Fruit fly (Drosophila melanogaster) whole organism, prepupa: ENCODE measurements around the gene CG10055.

Experiments
- Blimp-1 ChIP-seq: fragments of 200-800 bp; sonication (Bioruptor generic); optimal IDR thresholded peaks from 3 replicates; lab custom pipeline; 2017; ENCODE audit warnings: missing biosample characterization, missing genetic modification characterization, mild to moderate bottlenecking, moderate library complexity, missing genetic modification reagents
- CG10631 ChIP-seq: fragments of 200-800 bp; sonication (Bioruptor generic); optimal IDR thresholded peaks from 2 replicates; lab custom pipeline; 2016; ENCODE audit warnings: missing biosample characterization, missing genetic modification characterization
- CG10669 ChIP-seq: fragments of 200-800 bp; sonication (Bioruptor generic); optimal IDR thresholded peaks from 3 replicates; lab custom pipeline; 2018; ENCODE audit warnings: missing biosample characterization, mild to moderate bottlenecking, missing genetic modification characterization, moderate library complexity
- CG11294 ChIP-seq: fragments of 200-800 bp; sonication (Bioruptor generic); IDR thresholded peaks from 2 replicates; pipeline ENCODE4 v1.3.6; 2022; ENCODE audit warnings: missing biosample characterization, missing genetic modification characterization
- CG11762 ChIP-seq: fragments of 200-800 bp; sonication (Bioruptor generic); optimal IDR thresholded peaks from 3 replicates; lab custom pipeline; 2016; ENCODE audit warnings: missing biosample characterization, missing genetic modification characterization; ENCODE audit not compliant: insufficient read depth
- CG11902 ChIP-seq: fragments of 200-800 bp; sonication (Bioruptor generic); optimal IDR thresholded peaks from 3 replicates; lab custom pipeline; 2016; ENCODE audit warnings: missing biosample characterization, missing genetic modification characterization
- CG1621 ChIP-seq: fragments of 200-800 bp; sonication (Bioruptor generic); optimal IDR thresholded peaks from 3 replicates; lab custom pipeline; 2018; ENCODE audit warnings: missing biosample characterization, mild to moderate bottlenecking, missing genetic modification characterization
- CG16779 ChIP-seq: fragments of 200-800 bp; sonication (Bioruptor generic); optimal IDR thresholded peaks from 3 replicates; lab custom pipeline; 2017; ENCODE audit warnings: missing biosample characterization, mild to moderate bottlenecking, missing genetic modification characterization
- CG3032 ChIP-seq: fragments of 200-800 bp; optimal IDR thresholded peaks from 2 replicates; lab custom pipeline; 2019; ENCODE audit warnings: missing biosample characterization, mild to moderate bottlenecking, missing genetic modification characterization, moderate library complexity
- CG31627 ChIP-seq: fragments of 200-800 bp; sonication (Bioruptor generic); optimal IDR thresholded peaks from 3 replicates; lab custom pipeline; 2016; ENCODE audit warnings: missing biosample characterization, missing genetic modification characterization
- CG34406 ChIP-seq: fragments of 200-800 bp; sonication (Bioruptor generic); optimal IDR thresholded peaks from 3 replicates; lab custom pipeline; 2016; ENCODE audit warnings: missing biosample characterization, missing genetic modification characterization
- CG3919 ChIP-seq: fragments of 200-800 bp; sonication (Bioruptor generic); optimal IDR thresholded peaks from 3 replicates; lab custom pipeline; 2016; ENCODE audit warnings: missing biosample characterization, missing genetic modification characterization
- CG4318 ChIP-seq: fragments of 200-800 bp; sonication (Bioruptor generic); optimal IDR thresholded peaks from 3 replicates; lab custom pipeline; 2017; ENCODE audit warnings: missing biosample characterization, mild to moderate bottlenecking, missing genetic modification characterization
- CG6163 ChIP-seq: fragments of 200-800 bp; sonication (Bioruptor generic); IDR thresholded peaks from 3 replicates; pipeline ENCODE4 v1.3.6; 2022; ENCODE audit warnings: missing biosample characterization, missing genetic modification characterization
- CG6276 ChIP-seq: fragments of 200-800 bp; sonication (Bioruptor generic); optimal IDR thresholded peaks from 2 replicates; lab custom pipeline; 2017; ENCODE audit warnings: missing biosample characterization, mild to moderate bottlenecking, missing genetic modification characterization
- CG6792 ChIP-seq: fragments of 200-800 bp; sonication (Bioruptor generic); optimal IDR thresholded peaks from 3 replicates; lab custom pipeline; 2016; ENCODE audit warnings: missing biosample characterization, missing genetic modification characterization
- CG6808 ChIP-seq: fragments of 200-800 bp; sonication (Bioruptor generic); optimal IDR thresholded peaks from 3 replicates; lab custom pipeline; 2017; ENCODE audit warnings: missing biosample characterization, missing genetic modification characterization, mild to moderate bottlenecking, moderate library complexity, missing genetic modification reagents
- CG6854 ChIP-seq: fragments of 200-800 bp; sonication (Bioruptor generic); optimal IDR thresholded peaks from 2 replicates; lab custom pipeline; 2017; ENCODE audit warnings: missing biosample characterization, mild to moderate bottlenecking, missing genetic modification characterization
- CG7368 ChIP-seq: fragments of 200-800 bp; sonication (Bioruptor generic); optimal IDR thresholded peaks from 3 replicates; lab custom pipeline; 2016; ENCODE audit warnings: missing biosample characterization, missing genetic modification characterization
- CG8119 ChIP-seq: fragments of 200-800 bp; sonication (Bioruptor generic); IDR thresholded peaks from 3 replicates; pipeline ENCODE4 v1.3.6; 2022; ENCODE audit warnings: missing biosample characterization, missing genetic modification characterization
- CG8319 ChIP-seq: fragments of 200-800 bp; sonication (Bioruptor generic); optimal IDR thresholded peaks from 3 replicates; lab custom pipeline; 2016; ENCODE audit warnings: missing biosample characterization, missing genetic modification characterization
- CG8632 ChIP-seq: fragments of 200-800 bp; sonication (Bioruptor generic); optimal IDR thresholded peaks from 3 replicates; lab custom pipeline; 2016; ENCODE audit warnings: missing biosample characterization, missing genetic modification characterization
- Eip75B ChIP-seq: fragments of 200-800 bp; sonication (Bioruptor generic); optimal IDR thresholded peaks from 3 replicates; lab custom pipeline; 2016; ENCODE audit warnings: missing biosample characterization, missing genetic modification characterization
- Eip78C ChIP-seq: fragments of 200-800 bp; sonication (Bioruptor generic); peaks from one replicate; lab custom pipeline; 2016; ENCODE audit warnings: missing biosample characterization, missing genetic modification characterization
- Eip93F ChIP-seq: fragments of 200-800 bp; sonication (Bioruptor generic); optimal IDR thresholded peaks from 2 replicates; lab custom pipeline; 2016; ENCODE audit warnings: missing biosample characterization, mild to moderate bottlenecking, missing genetic modification characterization
- Ets21C ChIP-seq: fragments of 200-800 bp; sonication (Bioruptor generic); optimal IDR thresholded peaks from 3 replicates; lab custom pipeline; 2016; ENCODE audit warnings: missing biosample characterization, missing genetic modification characterization
- Ets96B ChIP-seq: fragments of 200-800 bp; optimal IDR thresholded peaks from 2 replicates; lab custom pipeline; 2019; ENCODE audit warnings: missing biosample characterization, mild to moderate bottlenecking, missing genetic modification characterization, moderate library complexity
- Gug ChIP-seq: fragments of 200-800 bp; sonication (Bioruptor generic); IDR thresholded peaks from 2 replicates; pipeline ENCODE4 v1.3.6; 2022; ENCODE audit warnings: missing biosample characterization, missing genetic modification characterization
- Hr4 ChIP-seq: fragments of 200-800 bp; sonication (Bioruptor generic); optimal IDR thresholded peaks from 3 replicates; lab custom pipeline; 2016; ENCODE audit warnings: missing biosample characterization, missing genetic modification characterization
- OdsH ChIP-seq: fragments of 200-800 bp; sonication (Bioruptor generic); optimal IDR thresholded peaks from 3 replicates; lab custom pipeline; 2016; ENCODE audit warnings: missing biosample characterization, missing genetic modification characterization
- Smox ChIP-seq: fragments of 200-800 bp; sonication (Bioruptor generic); optimal IDR thresholded peaks from 3 replicates; lab custom pipeline; 2016; ENCODE audit warnings: missing biosample characterization, missing genetic modification characterization
- Sox102F ChIP-seq: fragments of 200-800 bp; sonication (Bioruptor generic); optimal IDR thresholded peaks from 2 replicates; lab custom pipeline; 2016; ENCODE audit warnings: missing biosample characterization, mild to moderate bottlenecking, missing genetic modification characterization
- Sox14 ChIP-seq: fragments of 200-800 bp; sonication (Bioruptor generic); optimal IDR thresholded peaks from 3 replicates; lab custom pipeline; 2016; ENCODE audit warnings: missing biosample characterization, missing genetic modification characterization
- achi ChIP-seq: fragments of 200-800 bp; sonication (Bioruptor generic); optimal IDR thresholded peaks from 3 replicates; lab custom pipeline; 2016; ENCODE audit warnings: missing biosample characterization, missing genetic modification characterization
- acj6 ChIP-seq: fragments of 200-800 bp; sonication (Bioruptor generic); optimal IDR thresholded peaks from 3 replicates; lab custom pipeline; 2016; ENCODE audit warnings: missing biosample characterization, missing genetic modification characterization
- cyc ChIP-seq: fragments of 200-800 bp; sonication (Bioruptor generic); optimal IDR thresholded peaks from 3 replicates; lab custom pipeline; 2016; ENCODE audit warnings: missing biosample characterization, missing genetic modification characterization
- dac ChIP-seq: fragments of 200-800 bp; sonication (Bioruptor generic); optimal IDR thresholded peaks from 2 replicates; lab custom pipeline; 2017; ENCODE audit warnings: missing biosample characterization, mild to moderate bottlenecking, missing genetic modification characterization
- dsx ChIP-seq: fragments of 200-800 bp; optimal IDR thresholded peaks from 3 replicates; lab custom pipeline; 2019; ENCODE audit warnings: missing biosample characterization, mild to moderate bottlenecking, missing genetic modification characterization, moderate library complexity; ENCODE audit not compliant: poor library complexity, severe bottlenecking
- eg ChIP-seq: fragments of 200-800 bp; sonication (Bioruptor generic); IDR thresholded peaks from 3 replicates; pipeline ENCODE4 v1.3.6; 2022; ENCODE audit warnings: missing biosample characterization, missing genetic modification characterization
- esn ChIP-seq: fragments of 200-800 bp; sonication (Bioruptor generic); optimal IDR thresholded peaks from 2 replicates; lab custom pipeline; 2016; ENCODE audit warnings: missing biosample characterization, mild to moderate bottlenecking, missing genetic modification characterization, moderate library complexity
- fd59A ChIP-seq: fragments of 200-800 bp; sonication (Bioruptor generic); optimal IDR thresholded peaks from 2 replicates; lab custom pipeline; 2017; ENCODE audit warnings: missing biosample characterization, mild to moderate bottlenecking, missing genetic modification characterization, missing genetic modification reagents
- fd85E ChIP-seq: fragments of 200-800 bp; sonication (Bioruptor generic); optimal IDR thresholded peaks from 3 replicates; lab custom pipeline; 2016; ENCODE audit warnings: missing biosample characterization, missing genetic modification characterization
- fkh ChIP-seq: fragments of 200-800 bp; sonication (Bioruptor generic); optimal IDR thresholded peaks from 3 replicates; lab custom pipeline; 2017; ENCODE audit warnings: missing biosample characterization, mild to moderate bottlenecking, missing genetic modification characterization, moderate library complexity
- lz ChIP-seq: fragments of 200-800 bp; sonication (Bioruptor generic); optimal IDR thresholded peaks from 3 replicates; lab custom pipeline; 2016; ENCODE audit warnings: missing biosample characterization, missing genetic modification characterization
- net ChIP-seq: fragments of 200-800 bp; sonication (Bioruptor generic); optimal IDR thresholded peaks from 3 replicates; lab custom pipeline; 2016; ENCODE audit warnings: missing biosample characterization, missing genetic modification characterization
- pdm3 ChIP-seq: fragments of 200-800 bp; sonication (Bioruptor generic); optimal IDR thresholded peaks from 3 replicates; lab custom pipeline; 2016; ENCODE audit warnings: missing biosample characterization, missing genetic modification characterization
- salr ChIP-seq, 2 experiments: fragments of 200-800 bp; sonication (Bioruptor generic); optimal IDR thresholded peaks; 3 replicates each; lab custom pipeline; 2016 to 2018; ENCODE audit warnings: missing biosample characterization in 2 of 2, missing genetic modification characterization in 2 of 2, mild to moderate bottlenecking in 1 of 2
- ss ChIP-seq, 2 experiments: fragments of 200-800 bp; sonication (Bioruptor generic); optimal IDR thresholded peaks; 2 replicates in 1 of 2; 3 replicates in 1 of 2; lab custom pipeline; 2017 to 2018; ENCODE audit warnings: mild to moderate bottlenecking in 2 of 2, missing biosample characterization in 2 of 2, missing genetic modification characterization in 2 of 2, moderate library complexity in 1 of 2
- svp ChIP-seq: fragments of 200-800 bp; sonication (Bioruptor generic); peaks from one replicate; lab custom pipeline; 2016; ENCODE audit warnings: missing biosample characterization, missing genetic modification characterization
- topi ChIP-seq: fragments of 200-800 bp; sonication (Bioruptor generic); optimal IDR thresholded peaks from 3 replicates; lab custom pipeline; 2016; ENCODE audit warnings: missing biosample characterization, missing genetic modification characterization
- vri ChIP-seq: fragments of 200-800 bp; sonication (Bioruptor generic); optimal IDR thresholded peaks from 3 replicates; lab custom pipeline; 2016; ENCODE audit warnings: missing biosample characterization, mild to moderate bottlenecking, missing genetic modification characterization

Gene CG10055

DNA sequence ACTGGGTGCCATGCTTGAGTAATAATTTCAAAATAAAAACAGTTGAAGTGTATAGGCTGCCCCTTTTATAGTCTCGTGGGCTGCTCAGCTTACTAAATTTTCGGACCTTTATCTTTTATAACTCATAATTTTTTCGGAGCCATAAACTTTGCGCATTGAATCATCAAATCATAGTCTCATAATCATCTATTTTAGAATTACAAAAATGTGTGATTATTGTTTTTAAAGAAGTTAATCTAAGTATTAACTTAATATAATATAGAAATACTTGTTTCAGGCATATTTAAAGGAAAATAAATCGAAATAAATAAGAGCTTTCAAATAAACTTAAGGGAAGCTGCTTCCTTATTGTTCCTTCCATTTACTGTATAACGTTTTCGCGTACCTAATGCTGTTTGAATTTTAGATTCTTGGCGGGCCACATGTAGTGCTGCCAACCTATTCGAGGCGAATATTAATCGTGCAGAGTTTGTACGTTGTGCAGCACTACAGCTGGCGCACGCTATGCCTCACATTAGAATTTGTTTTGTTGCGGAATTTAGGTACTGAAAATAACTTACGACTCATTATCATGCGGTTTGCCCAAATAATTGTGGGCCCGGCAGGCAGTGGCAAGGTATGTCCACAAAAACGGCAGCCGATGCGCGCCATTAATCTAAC is 42.1 kb downstream of the CG10055 start, which contains the start of the genes CG14610 and CG2656:
CG14610 (minus strand) TSS at position 51 of the 660 bp plus-strand sequence.
CG2656 (plus strand) TSS at position 480 of the 660 bp plus-strand sequence.
- TF ChIP-seq CG6792 (GFP tag; lab: Kevin White, UChicago) (peak; percentile 56), dsx (GFP tag; lab: Kevin White, UChicago) (no peak), Eip78C (GFP tag; lab: Kevin White, UChicago) (peak; percentile 76), CG6163 (no peak), CG8119 (GFP tag; lab: Robert Waterston, UW) (no peak), Ets96B (tag; lab: Kevin White, UChicago) (no peak), Sox14 (peak; percentile 76), Hr4 (GFP tag; lab: Kevin White, UChicago) (peak; percentile 74), fd85E (GFP tag; lab: Kevin White, UChicago) (no peak), ss (GFP tag; optimal IDR thresholded peaks at IDR 0.05; lab: Kevin White, UChicago) (no peak), cyc (GFP tag; lab: Kevin White, UChicago) (peak; percentile 80), CG8319 (GFP tag; lab: Kevin White, UChicago) (no peak), CG11902 (peak; percentile 43), OdsH (GFP tag; lab: Kevin White, UChicago) (peak; percentile 71), vri (GFP tag; lab: Kevin White, UChicago) (no peak), pdm3 (peak; percentile 75), eg (GFP tag; lab: Robert Waterston, UW) (no peak; the same call in 2 of the 3 replicates), acj6 (GFP tag; lab: Kevin White, UChicago) (peak; percentile 69), topi (GFP tag; lab: Kevin White, UChicago) (peak; percentile 69), CG6854 (GFP tag; lab: Kevin White, UChicago) (no peak), dac (GFP tag; lab: Kevin White, UChicago) (peak; percentile 45), CG3919 (GFP tag; lab: Kevin White, UChicago) (peak; percentile 88), Sox102F (GFP tag; lab: Kevin White, UChicago) (no peak), CG34406 (no peak), net (GFP tag; lab: Kevin White, UChicago) (no peak), svp (GFP tag; lab: Kevin White, UChicago) (no peak), salr (GFP tag; optimal IDR thresholded peaks at IDR 0.05; lab: Kevin White, UChicago) (peak in 1 of 2 experiments; percentile 31), fd59A (GFP tag; lab: Kevin White, UChicago) (no peak), Smox (no peak), lz (GFP tag; lab: Kevin White, UChicago) (peak; percentile 78), fkh (GFP tag; lab: Kevin White, UChicago) (no peak), Eip93F (GFP tag; lab: Kevin White, UChicago) (no peak), CG1621 (tag; lab: Kevin White, UChicago) (no peak), Ets21C (GFP tag; lab: Kevin White, UChicago) (peak; percentile 55), CG11294 (no peak), CG10669 (GFP tag; lab: Kevin White, UChicago) (no peak), CG3032 (tag; lab: Kevin White, UChicago) (peak; percentile 36), esn (GFP tag; lab: Kevin White, UChicago) (peak; percentile 82), CG16779 (tag; lab: Kevin White, UChicago) (no peak), Blimp-1 (no peak), CG31627 (GFP tag; lab: Kevin White, UChicago) (peak; percentile 82), CG4318 (GFP tag; lab: Kevin White, UChicago) (no peak), CG10631 (peak; percentile 75), achi (GFP tag; lab: Kevin White, UChicago) (peak; percentile 61), CG6808 (GFP tag; lab: Kevin White, UChicago) (no peak), CG8632 (peak; percentile 39), CG6276 (GFP tag; lab: Kevin White, UChicago) (no peak), CG11762 (GFP tag; lab: Kevin White, UChicago) (no peak), Eip75B (GFP tag; lab: Kevin White, UChicago) (no peak), Gug (no peak), CG7368 (GFP tag; lab: Kevin White, UChicago) (peak; percentile 43)
